Worm (Caenorhabditis elegans) whole organism, young adult: Measurements from ENCODE around the gene M01E10.3.
A peak's percentile ranks its signal among the peaks of the same experiment; 100 is the strongest.

ENCODE experiments used
- B0019.2 ChIP-seq: fragments of 200-800 bp; sonication (Bioruptor generic); conservative IDR thresholded peaks from 2 replicates; pipeline ENCODE4 v1.3.6; 2022; ENCODE audit warnings: missing genetic modification reagents, missing genetic modification characterization, missing compliant biosample characterization
- F22D6.2 ChIP-seq: sonication (generic microtip); optimal IDR thresholded peaks from 2 replicates; lab custom pipeline; 2016; ENCODE audit warnings: mild to moderate bottlenecking, missing genetic modification characterization, missing compliant biosample characterization
- K11D2.4 ChIP-seq: fragments of 200-800 bp; sonication (Bioruptor generic); IDR thresholded peaks from 2 replicates; pipeline ENCODE4 v1.3.6; 2022; ENCODE audit warnings: missing genetic modification reagents, missing genetic modification characterization, missing compliant biosample characterization
- ama-1 ChIP-seq, 3 experiments: fragments of 150-350 bp in 1 of 3; sonication (generic microtip) in 2 of 3; optimal IDR thresholded peaks; 2 replicates each; lab custom pipeline; 2014 to 2018; ENCODE audit warnings: missing biosample characterization in 2 of 3, missing genetic modification characterization in 2 of 3, missing genetic modification reagents in 2 of 3
- aptf-3 ChIP-seq: fragments of 200-800 bp; sonication (Bioruptor generic); IDR thresholded peaks from 2 replicates; pipeline ENCODE4 v1.3.6; 2022; ENCODE audit warnings: missing genetic modification characterization, missing compliant biosample characterization
- ekl-4 ChIP-seq: fragments of 200-800 bp; sonication (Bioruptor generic); IDR thresholded peaks from 2 replicates; pipeline ENCODE4 v1.3.6; 2022; ENCODE audit warnings: missing genetic modification reagents, missing genetic modification characterization, missing compliant biosample characterization
- ets-4 ChIP-seq: fragments of 200-800 bp; sonication (Bioruptor generic); optimal IDR thresholded peaks from 2 replicates; lab custom pipeline; 2018; ENCODE audit warnings: mild to moderate bottlenecking, missing genetic modification characterization, missing compliant biosample characterization
- fkh-3 ChIP-seq: sonication (generic microtip); optimal IDR thresholded peaks from 2 replicates; lab custom pipeline; 2016; ENCODE audit warnings: mild to moderate bottlenecking, missing genetic modification characterization, missing compliant biosample characterization
- let-526 ChIP-seq: fragments of 200-800 bp; sonication (Bioruptor generic); IDR thresholded peaks from 2 replicates; pipeline ENCODE4 v1.3.6; 2022; ENCODE audit warnings: missing genetic modification reagents, missing genetic modification characterization, missing compliant biosample characterization
- lin-54 ChIP-seq: fragments of 200-800 bp; sonication (Bioruptor generic); optimal IDR thresholded peaks from 2 replicates; lab custom pipeline; 2018; ENCODE audit warnings: mild to moderate bottlenecking, missing genetic modification characterization, missing compliant biosample characterization

DNA sequence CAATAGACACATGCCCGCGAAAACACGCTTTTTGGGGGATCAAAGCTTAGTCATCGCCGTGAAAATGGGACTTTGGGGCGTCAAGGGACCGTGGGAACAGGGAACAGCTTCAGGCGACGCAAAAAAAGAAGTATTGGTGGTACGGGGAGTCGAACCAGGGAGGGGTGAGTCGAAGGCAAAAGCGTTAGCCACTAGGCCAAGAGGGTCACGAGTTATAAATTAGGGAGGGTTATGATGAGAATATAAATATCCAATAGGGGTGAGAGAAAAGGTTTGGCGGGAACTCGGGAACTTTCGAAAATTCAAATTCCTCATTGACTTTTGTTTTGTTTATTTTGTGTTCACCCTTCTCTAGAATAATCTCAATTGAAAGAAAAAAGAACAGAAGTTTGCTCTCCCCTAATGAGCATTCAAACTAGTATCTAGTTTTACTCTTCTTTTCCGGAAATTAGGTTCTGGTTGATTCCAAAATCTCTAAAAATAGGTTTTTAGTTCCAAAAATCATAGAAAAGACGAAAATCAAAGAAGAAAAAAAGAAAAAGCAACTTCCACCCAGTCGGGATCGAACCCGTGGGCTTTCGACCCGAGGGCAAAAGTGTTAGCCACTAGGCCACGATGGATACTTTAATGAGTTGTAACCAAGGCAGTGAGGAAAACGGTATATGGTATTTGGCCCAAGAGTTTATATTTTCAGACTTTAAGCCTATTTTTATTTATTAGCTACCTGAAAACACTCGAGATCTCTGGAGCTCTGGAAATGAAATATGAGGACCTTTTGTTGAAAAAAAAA lies 23.0 kb downstream of the M01E10.3 start:
- no peak for TF ChIP-seq F22D6.2 (tag; lab: Kevin White, UChicago)
- no peak for TF ChIP-seq let-526 (GFP tag; lab: Robert Waterston, UW)
- no peak for TF ChIP-seq ama-1 (optimal IDR thresholded peaks at IDR 0.05; lab: Kevin White, UChicago)
- peak; percentile 79 to 82 for TF ChIP-seq ama-1 (GFP tag; optimal IDR thresholded peaks at IDR 0.05; lab: Kevin White, UChicago)
- TF ChIP-seq B0019.2 (GFP tag; lab: Robert Waterston, UW): no peak
- no peak for TF ChIP-seq aptf-3 (GFP tag; lab: Robert Waterston, UW)
- TF ChIP-seq ekl-4 (GFP tag; lab: Robert Waterston, UW): no peak
- peak; percentile 34 for TF ChIP-seq lin-54 (GFP tag; lab: Kevin White, UChicago)
- no peak for TF ChIP-seq fkh-3
- TF ChIP-seq K11D2.4 (GFP tag; lab: Robert Waterston, UW): 0 out of 2 replicates have a peak, but pooled peaks have one; percentile 10
- TF ChIP-seq ets-4 (GFP tag; lab: Kevin White, UChicago): no peak
